Worm (Caenorhabditis elegans) whole organism, early embryonic: ENCODE data around the gene col-102.

Source experiments
- ama-1 ChIP-seq: fragments of 150-350 bp; optimal IDR thresholded peaks from 2 replicates; lab custom pipeline; 2014
- ceh-13 ChIP-seq: fragments of 200-800 bp; sonication (Bioruptor generic); optimal IDR thresholded peaks from 2 replicates; lab custom pipeline; 2018; ENCODE audit warnings: mild to moderate bottlenecking, missing genetic modification characterization, missing compliant biosample characterization
- hnd-1 ChIP-seq: sonication (generic microtip); optimal IDR thresholded peaks from 2 replicates; lab custom pipeline; 2016; ENCODE audit warnings: missing genetic modification characterization, missing compliant biosample characterization
- scrt-1 ChIP-seq: fragments of 200-800 bp; sonication (Bioruptor generic); IDR thresholded peaks from 2 replicates; pipeline ENCODE4 v1.3.6; 2022; ENCODE audit warnings: missing genetic modification characterization, missing compliant biosample characterization
- sea-1 ChIP-seq: fragments of 200-800 bp; sonication (Bioruptor generic); conservative IDR thresholded peaks from 2 replicates; pipeline ENCODE4 v1.3.6; 2022; ENCODE audit warnings: missing genetic modification characterization, missing compliant biosample characterization
- tbx-11 ChIP-seq: fragments of 200-800 bp; sonication (Bioruptor generic); IDR thresholded peaks from 2 replicates; pipeline ENCODE4 v1.3.6; 2022; ENCODE audit warnings: missing genetic modification characterization, missing compliant biosample characterization

DNA sequence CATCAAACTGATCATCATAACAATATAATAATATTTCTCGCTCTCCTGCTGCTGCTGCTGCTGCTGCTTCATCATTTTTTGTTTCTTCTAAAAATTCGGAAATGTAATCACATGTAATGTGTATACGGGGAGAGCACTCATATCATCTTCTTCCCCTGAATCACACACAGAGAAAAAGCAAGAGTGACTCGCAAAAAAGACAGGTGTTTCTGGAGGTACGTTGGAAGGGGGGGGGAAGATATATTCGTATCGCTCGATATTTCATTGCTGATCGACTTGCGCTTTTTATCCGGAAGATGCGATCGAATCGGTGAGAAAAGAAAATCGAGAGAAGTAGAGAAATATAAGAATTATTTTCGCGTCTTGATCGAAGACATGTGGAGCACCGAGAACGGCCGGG is 3.4 kb downstream of the col-102 start:
- TF ChIP-seq ama-1 (lab: Kevin White, UChicago): no peak
- TF ChIP-seq ceh-13 (GFP tag; lab: Kevin White, UChicago): no peak
- TF ChIP-seq sea-1 (GFP tag; lab: Robert Waterston, UW): no peak
- no peak for TF ChIP-seq scrt-1 (GFP tag; lab: Robert Waterston, UW)
- TF ChIP-seq tbx-11 (GFP tag; lab: Robert Waterston, UW): no peak
- no peak for TF ChIP-seq hnd-1
